Fruit fly (Drosophila melanogaster): Measurements from ENCODE around the gene ninaA.

Gene ninaA

dm6 chr2L:856690-857488 lies 20.2 kb upstream of the ninaA start (continued):
- peak; percentile 3 for TF ChIP-seq ERR (GFP tag; optimal IDR thresholded peaks at IDR 0.05)
- peak; percentile 41 for TF ChIP-seq Atf-2 (GFP tag; optimal IDR thresholded peaks at IDR 0.05)
- TF ChIP-seq az2 (GFP tag; optimal IDR thresholded peaks at IDR 0.05), result peak; percentile 73
- TF ChIP-seq sr (GFP tag; IDR thresholded peaks at IDR 0.05), result peak; percentile 66; the same call in 2 of the 3 replicates
- peak; percentile 61 for TF ChIP-seq odd (GFP tag; optimal IDR thresholded peaks at IDR 0.05)
- TF ChIP-seq Dbx (GFP tag; IDR thresholded peaks at IDR 0.05), result 0 out of 3 replicates have a peak, but pooled peaks have one; percentile 17
- peak; percentile 71 for TF ChIP-seq Gsc (GFP tag; IDR thresholded peaks at IDR 0.05)
- no peak for TF ChIP-seq Lpt (GFP tag; optimal IDR thresholded peaks at IDR 0.05)
- TF ChIP-seq CG13123 (GFP tag; optimal IDR thresholded peaks at IDR 0.05), result peak; percentile 44
- no peak for TF ChIP-seq CG7963 (GFP tag; IDR thresholded peaks at IDR 0.05; ENCODE audit: partially characterized antibody)
- TF ChIP-seq ewg (GFP tag; optimal IDR thresholded peaks at IDR 0.05), result peak; percentile 77
- TF ChIP-seq row (GFP tag; IDR thresholded peaks at IDR 0.05), result peak; percentile 84
- TF ChIP-seq maf-S (GFP tag; optimal IDR thresholded peaks at IDR 0.05), result peak; percentile 21
- no peak for TF ChIP-seq sna (GFP tag; IDR thresholded peaks at IDR 0.05; ENCODE audit: partially characterized antibody)
- peak; percentile 93 for TF ChIP-seq vvl (GFP tag; IDR thresholded peaks at IDR 0.05)
- no peak for TF ChIP-seq vnd (GFP tag; IDR thresholded peaks at IDR 0.05; ENCODE audit: partially characterized antibody)
- TF ChIP-seq ranshi (GFP tag; IDR thresholded peaks at IDR 0.05), result peak; percentile 84
- peak; percentile 6 for TF ChIP-seq Fer1 (GFP tag; optimal IDR thresholded peaks at IDR 0.05)
- TF ChIP-seq ham (GFP tag; IDR thresholded peaks at IDR 0.05), result 0 out of 2 replicates have a peak, but pooled peaks have one; percentile 26
- TF ChIP-seq CG16863 (GFP tag; optimal IDR thresholded peaks at IDR 0.05), result peak; percentile 84
- TF ChIP-seq CG4424 (GFP tag; optimal IDR thresholded peaks at IDR 0.05), result peak; percentile 76
- peak; percentile 78 for TF ChIP-seq jumu (GFP tag; optimal IDR thresholded peaks at IDR 0.05)
- TF ChIP-seq ro (GFP tag; IDR thresholded peaks at IDR 0.05), result peak; percentile 44; the same call in 1 of the 2 replicates
- no peak for TF ChIP-seq CG4360 (GFP tag; IDR thresholded peaks at IDR 0.05)
- peak; percentile 66 for TF ChIP-seq Aef1 (GFP tag; IDR thresholded peaks at IDR 0.05)
- peak; percentile 63 for TF ChIP-seq CG8944 (GFP tag; optimal IDR thresholded peaks at IDR 0.05)
- no peak for TF ChIP-seq CG14965 (GFP tag; optimal IDR thresholded peaks at IDR 0.05; ENCODE audit: borderline replicate concordance)
- TF ChIP-seq knrl (GFP tag; IDR thresholded peaks at IDR 0.05; ENCODE audit: partially characterized antibody), result no peak
- peak; percentile 20 for TF ChIP-seq CG7271 (tag; optimal IDR thresholded peaks at IDR 0.05)
- TF ChIP-seq tup (GFP tag; optimal IDR thresholded peaks at IDR 0.05), result peak; percentile 40
- no peak for TF ChIP-seq CG4328 (GFP tag; optimal IDR thresholded peaks at IDR 0.05)
- TF ChIP-seq sima (GFP tag; optimal IDR thresholded peaks at IDR 0.05), result no peak
- peak; percentile 76 for TF ChIP-seq CoRest (tag; optimal IDR thresholded peaks at IDR 0.05)
- TF ChIP-seq salm (tag; optimal IDR thresholded peaks at IDR 0.05), result peak; percentile 55
- TF ChIP-seq CG12155 (GFP tag; optimal IDR thresholded peaks at IDR 0.05), result peak; percentile 61
- peak; percentile 65 for TF ChIP-seq CG32532 (GFP tag; IDR thresholded peaks at IDR 0.05)
- peak; percentile 73 for TF ChIP-seq slp2 (GFP tag; optimal IDR thresholded peaks at IDR 0.05)
- no peak for TF ChIP-seq CG10431 (GFP tag; optimal IDR thresholded peaks at IDR 0.05)
- TF ChIP-seq nom (GFP tag; optimal IDR thresholded peaks at IDR 0.05), result no peak
- peak; percentile 68; the same call in 1 of the 2 replicates for TF ChIP-seq sob (GFP tag; IDR thresholded peaks at IDR 0.05)
- TF ChIP-seq Ptx1 (GFP tag; IDR thresholded peaks at IDR 0.05), result peak; percentile 82
- TF ChIP-seq CG5180 (GFP tag; optimal IDR thresholded peaks at IDR 0.05), result peak; percentile 61
- no peak for TF ChIP-seq pzg (GFP tag; optimal IDR thresholded peaks at IDR 0.05)
- no peak for TF ChIP-seq Doc2 (GFP tag; IDR thresholded peaks at IDR 0.05)
- peak; percentile 78 for TF ChIP-seq CG4820 (GFP tag; optimal IDR thresholded peaks at IDR 0.05)
- peak; percentile 80 for TF ChIP-seq CG10209 (GFP tag; optimal IDR thresholded peaks at IDR 0.05)
- TF ChIP-seq CG6272 (GFP tag; IDR thresholded peaks at IDR 0.05), result peak; percentile 78
- TF ChIP-seq MTF-1 (GFP tag; optimal IDR thresholded peaks at IDR 0.05; ENCODE audit: borderline replicate concordance), result peak; percentile 74
- peak; percentile 12 for TF ChIP-seq CG12236 (GFP tag; optimal IDR thresholded peaks at IDR 0.05)

Measured in whole organism, embryonic.